Worm (Caenorhabditis elegans): Measurements from ENCODE around the gene slc-25A18.1.
A peak's percentile ranks its signal among the peaks of the same experiment; 100 is the strongest.

slc-25A18.1 gene

DNA sequence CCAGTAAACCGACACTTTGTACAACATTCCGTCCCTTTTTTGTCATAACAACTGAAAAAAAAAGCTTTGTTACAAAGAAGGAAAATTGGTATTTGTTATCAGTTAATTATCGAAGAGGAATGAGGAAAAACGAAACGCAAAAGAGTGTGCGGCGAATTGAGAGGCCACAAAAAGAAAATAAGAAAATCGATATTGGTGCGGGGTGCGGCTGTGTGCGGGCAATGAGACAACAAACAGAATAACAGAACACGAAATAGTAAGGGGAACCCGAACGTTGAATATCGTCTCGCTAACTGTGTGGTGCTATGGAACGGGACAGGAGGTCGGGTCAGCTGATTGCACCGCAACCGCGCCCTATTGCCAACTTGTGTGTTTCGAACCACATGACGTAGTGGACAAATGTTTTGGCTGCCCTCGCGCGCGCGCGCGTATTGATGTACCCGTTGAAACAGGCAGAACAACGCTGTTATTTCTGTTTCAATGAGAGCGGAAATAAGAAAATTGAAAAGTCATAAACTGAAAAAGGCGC is 36.9 kb upstream of the slc-25A18.1 start, which contains the start of gene C18B12.4 (continued):
- TF ChIP-seq ceh-63 (GFP tag; optimal IDR thresholded peaks at IDR 0.05) (no peak), fkh-10 (GFP tag; optimal IDR thresholded peaks at IDR 0.05) (peak; percentile 30), nhr-47 (tag; optimal IDR thresholded peaks at IDR 0.05) (peak; percentile 77), mab-9 (GFP tag; IDR thresholded peaks at IDR 0.05) (peak; percentile 59; the same call in 1 of the 2 replicates), nhr-90 (tag; optimal IDR thresholded peaks at IDR 0.05; ENCODE audit: poor library complexity) (peak; percentile 73), egl-13 (tag; optimal IDR thresholded peaks at IDR 0.05) (peak; percentile 25), lin-39 (tag; optimal IDR thresholded peaks at IDR 0.05) (no peak), ces-1 (GFP tag; optimal IDR thresholded peaks at IDR 0.05) (no peak), pqm-1 (tag; optimal IDR thresholded peaks at IDR 0.05) (no peak), fos-1 (tag; optimal IDR thresholded peaks at IDR 0.05) (peak; percentile 38), snpc-4 (tag; optimal IDR thresholded peaks at IDR 0.05) (peak; percentile 46), sptf-1 (tag; optimal IDR thresholded peaks at IDR 0.05) (no peak), blmp-1 (tag; optimal IDR thresholded peaks at IDR 0.05) (peak; percentile 63), zip-4 (GFP tag; optimal IDR thresholded peaks at IDR 0.05) (no peak), zag-1 (tag; optimal IDR thresholded peaks at IDR 0.05) (no peak), ama-1 (optimal IDR thresholded peaks at IDR 0.05) (no peak), dpl-1 (GFP tag; optimal IDR thresholded peaks at IDR 0.05) (peak; percentile 70 to 82 (median 77)), unc-98 (GFP tag; IDR thresholded peaks at IDR 0.05) (no peak), ceh-8 (GFP tag; optimal IDR thresholded peaks at IDR 0.05) (no peak), aly-2 (tag; optimal IDR thresholded peaks at IDR 0.05) (no peak), hlh-17 (GFP tag; optimal IDR thresholded peaks at IDR 0.05; ENCODE audit: borderline replicate concordance) (no peak), lin-14 (GFP tag; optimal IDR thresholded peaks at IDR 0.05) (peak; percentile 97), swsn-7 (tag; optimal IDR thresholded peaks at IDR 0.05) (peak; percentile 78), unc-130 (tag; optimal IDR thresholded peaks at IDR 0.05) (peak; percentile 95), ztf-4 (tag; optimal IDR thresholded peaks at IDR 0.05) (peak; percentile 71), vab-15 (tag; optimal IDR thresholded peaks at IDR 0.05) (peak; percentile 89), nhr-20 (tag; optimal IDR thresholded peaks at IDR 0.05) (peak; percentile 92), nhr-11 (tag; optimal IDR thresholded peaks at IDR 0.05) (no peak), C16A3.4 (tag; optimal IDR thresholded peaks at IDR 0.05) (peak; percentile 91), nhr-84 (tag; optimal IDR thresholded peaks at IDR 0.05) (no peak), elt-3 (tag; optimal IDR thresholded peaks at IDR 0.05) (peak in 2 of 6 experiments; percentile 69 to 84), rnt-1 (tag; optimal IDR thresholded peaks at IDR 0.05) (peak; percentile 87), nhr-85 (tag) (peak; percentile 95), ceh-82 (tag; optimal IDR thresholded peaks at IDR 0.05) (peak in 2 of 3 experiments; percentile 48 to 93), nhr-12 (tag; optimal IDR thresholded peaks at IDR 0.05) (no peak), lin-35 (GFP tag; optimal IDR thresholded peaks at IDR 0.05) (peak; percentile 79 to 90)

- TF ChIP-seq lin-14 (GFP tag; optimal IDR thresholded peaks at IDR 0.05) = peak; percentile 51
- TF ChIP-seq fos-1 (tag; optimal IDR thresholded peaks at IDR 0.05) = no peak
- TF ChIP-seq pqm-1 (tag; optimal IDR thresholded peaks at IDR 0.05) = no peak
- no peak for TF ChIP-seq nhr-77 (tag; optimal IDR thresholded peaks at IDR 0.05)
- TF ChIP-seq grh-1 (GFP tag; IDR thresholded peaks at IDR 0.05) = peak; percentile 54
- peak; percentile 80 for TF ChIP-seq nhr-85 (tag)
- TF ChIP-seq sptf-1 (tag; optimal IDR thresholded peaks at IDR 0.05) = no peak
- peak; percentile 10 for TF ChIP-seq snu-23 (GFP tag; optimal IDR thresholded peaks at IDR 0.05)
- no peak for TF ChIP-seq vab-15 (tag; optimal IDR thresholded peaks at IDR 0.05)
- TF ChIP-seq mep-1 (tag; optimal IDR thresholded peaks at IDR 0.05) = no peak
- no peak for TF ChIP-seq fkh-4 (tag; optimal IDR thresholded peaks at IDR 0.05; ENCODE audit: borderline replicate concordance)
- no peak for TF ChIP-seq ztf-11 (tag; optimal IDR thresholded peaks at IDR 0.05)
- TF ChIP-seq unc-130 (tag; optimal IDR thresholded peaks at IDR 0.05) = no peak
- peak in 1 of 2 experiments; percentile 1 for TF ChIP-seq lin-35 (GFP tag; optimal IDR thresholded peaks at IDR 0.05)
- no peak for TF ChIP-seq dsc-1 (tag; optimal IDR thresholded peaks at IDR 0.05)
- no peak for TF ChIP-seq aly-2 (tag; optimal IDR thresholded peaks at IDR 0.05)
- TF ChIP-seq nhr-71 (tag; optimal IDR thresholded peaks at IDR 0.05) = no peak
Measured at ce11 chrX:15039696-15040212, 36.0 kb upstream of the slc-25A18.1 start.
